Worm (Caenorhabditis elegans) whole organism, L2 larva: ENCODE measurements around the gene F09E5.3.

ENCODE experiments used
- C34F6.9 ChIP-seq: fragments of 150-350 bp; optimal IDR thresholded peaks from 2 replicates; lab custom pipeline; 2014; ENCODE audit warnings: missing biosample characterization, missing genetic modification characterization
- F13H6.1 ChIP-seq: sonication (generic microtip); optimal IDR thresholded peaks from 2 replicates; lab custom pipeline; 2016; ENCODE audit warnings: missing genetic modification characterization, missing compliant biosample characterization
- R02D3.7 ChIP-seq: fragments of 150-350 bp; optimal IDR thresholded peaks from 2 replicates; lab custom pipeline; 2014; ENCODE audit warnings: missing biosample characterization, missing genetic modification characterization
- Y55F3AM.14 ChIP-seq: fragments of 200-800 bp; sonication (Bioruptor generic); optimal IDR thresholded peaks from 2 replicates; lab custom pipeline; 2018; ENCODE audit warnings: mild to moderate bottlenecking, missing genetic modification characterization, missing compliant biosample characterization
- ZK546.5 ChIP-seq: sonication (generic microtip); optimal IDR thresholded peaks from 2 replicates; lab custom pipeline; 2017; ENCODE audit warnings: missing biosample characterization, missing genetic modification characterization
- alr-1 ChIP-seq: fragments of 150-350 bp; optimal IDR thresholded peaks from 2 replicates; lab custom pipeline; 2014; ENCODE audit warnings: missing biosample characterization, missing genetic modification characterization
- aly-2 ChIP-seq: fragments of 150-350 bp; optimal IDR thresholded peaks from 2 replicates; lab custom pipeline; 2014; ENCODE audit warnings: missing biosample characterization, missing genetic modification characterization
- ama-1 ChIP-seq: fragments of 150-350 bp; optimal IDR thresholded peaks from 2 replicates; lab custom pipeline; 2018; ENCODE audit warnings: inconsistent platforms
- blmp-1 ChIP-seq: sonication (generic microtip); optimal IDR thresholded peaks from 2 replicates; lab custom pipeline; 2017; ENCODE audit warnings: missing genetic modification characterization, mild to moderate bottlenecking, missing compliant biosample characterization, antibody characterized with exemption, moderate library complexity; ENCODE audit not compliant: insufficient read depth
- ceh-82 ChIP-seq: fragments of 150-350 bp; optimal IDR thresholded peaks from 2 replicates; lab custom pipeline; 2014; ENCODE audit warnings: missing biosample characterization, missing genetic modification characterization
- crh-2 ChIP-seq: sonication (generic microtip); optimal IDR thresholded peaks from 2 replicates; lab custom pipeline; 2017; ENCODE audit warnings: missing biosample characterization, missing genetic modification characterization
- dmd-4 ChIP-seq: sonication (generic microtip); optimal IDR thresholded peaks from 2 replicates; lab custom pipeline; 2017; ENCODE audit warnings: missing biosample characterization, missing genetic modification characterization
- egl-27 ChIP-seq: sonication (generic microtip); optimal IDR thresholded peaks from 3 replicates; lab custom pipeline; 2017; ENCODE audit warnings: missing biosample characterization, missing genetic modification reagents, missing genetic modification characterization
- elt-1 ChIP-seq: fragments of 150-350 bp; optimal IDR thresholded peaks from 2 replicates; lab custom pipeline; 2014; ENCODE audit warnings: missing biosample characterization, missing genetic modification characterization
- elt-3 ChIP-seq: sonication (generic microtip); optimal IDR thresholded peaks from 2 replicates; lab custom pipeline; 2017; ENCODE audit warnings: missing biosample characterization, missing genetic modification characterization
- fos-1 ChIP-seq: fragments of 150-350 bp; optimal IDR thresholded peaks from 2 replicates; lab custom pipeline; 2014; ENCODE audit warnings: missing biosample characterization, missing genetic modification characterization
- gmeb-1 ChIP-seq: fragments of 150-350 bp; optimal IDR thresholded peaks from 2 replicates; lab custom pipeline; 2014; ENCODE audit warnings: missing biosample characterization, missing genetic modification characterization
- lin-11 ChIP-seq: fragments of 150-350 bp; sonication (generic microtip); optimal IDR thresholded peaks from 2 replicates; lab custom pipeline; 2014; ENCODE audit warnings: missing biosample characterization, missing genetic modification characterization, inconsistent platforms, mixed read lengths
- lin-13 ChIP-seq: fragments of 150-350 bp; optimal IDR thresholded peaks from 2 replicates; lab custom pipeline; 2014; ENCODE audit warnings: missing biosample characterization, missing genetic modification reagents, missing genetic modification characterization
- lin-39 ChIP-seq: fragments of 150-350 bp; optimal IDR thresholded peaks from 2 replicates; lab custom pipeline; 2014; ENCODE audit warnings: missing biosample characterization, missing genetic modification reagents, missing genetic modification characterization
- lsy-2 ChIP-seq, 2 experiments: fragments of 150-350 bp in 1 of 2; sonication (generic microtip) in 1 of 2; optimal IDR thresholded peaks; 2 replicates each; lab custom pipeline; 2014 to 2017; ENCODE audit warnings: missing biosample characterization in 2 of 2, missing genetic modification characterization in 2 of 2
- mab-5 ChIP-seq: fragments of 150-350 bp; optimal IDR thresholded peaks from 2 replicates; lab custom pipeline; 2014; ENCODE audit warnings: missing biosample characterization, missing genetic modification characterization
- mbf-1 ChIP-seq: sonication (generic microtip); optimal IDR thresholded peaks from 2 replicates; lab custom pipeline; 2017; ENCODE audit warnings: missing biosample characterization, missing genetic modification characterization
- mdl-1 ChIP-seq, 2 experiments: fragments of 150-350 bp in 1 of 2; sonication (generic microtip) in 1 of 2; optimal IDR thresholded peaks; 2 replicates each; lab custom pipeline; 2017; ENCODE audit warnings: missing biosample characterization in 2 of 2, missing genetic modification characterization in 2 of 2
- nhr-10 ChIP-seq: sonication (generic microtip); optimal IDR thresholded peaks from 2 replicates; lab custom pipeline; 2017; ENCODE audit warnings: missing biosample characterization, missing genetic modification characterization
- nhr-11 ChIP-seq: fragments of 150-350 bp; optimal IDR thresholded peaks from 2 replicates; lab custom pipeline; 2014; ENCODE audit warnings: missing biosample characterization, missing genetic modification characterization
- nhr-12 ChIP-seq: fragments of 150-350 bp; optimal IDR thresholded peaks from 2 replicates; lab custom pipeline; 2014; ENCODE audit warnings: missing biosample characterization, missing genetic modification characterization
- nhr-129 ChIP-seq: fragments of 150-350 bp; optimal IDR thresholded peaks from 2 replicates; lab custom pipeline; 2014; ENCODE audit warnings: missing biosample characterization, missing genetic modification characterization
- nhr-23 ChIP-seq: fragments of 150-350 bp; optimal IDR thresholded peaks from 2 replicates; lab custom pipeline; 2014; ENCODE audit warnings: missing biosample characterization, missing genetic modification reagents, missing genetic modification characterization
- nhr-237 ChIP-seq: fragments of 150-350 bp; optimal IDR thresholded peaks from 2 replicates; lab custom pipeline; 2014; ENCODE audit warnings: missing biosample characterization, missing genetic modification characterization
- nhr-25 ChIP-seq: fragments of 150-350 bp; sonication (generic microtip); optimal IDR thresholded peaks from 3 replicates; lab custom pipeline; 2014; ENCODE audit warnings: missing biosample characterization, missing genetic modification characterization
- nhr-6 ChIP-seq: fragments of 150-350 bp; optimal IDR thresholded peaks from 2 replicates; lab custom pipeline; 2014; ENCODE audit warnings: missing biosample characterization, missing genetic modification characterization
- nhr-77 ChIP-seq: fragments of 150-350 bp; optimal IDR thresholded peaks from 2 replicates; lab custom pipeline; 2014; ENCODE audit warnings: missing biosample characterization, missing genetic modification characterization
- peb-1 ChIP-seq: fragments of 150-350 bp; optimal IDR thresholded peaks from 2 replicates; lab custom pipeline; 2014; ENCODE audit warnings: missing biosample characterization, missing genetic modification characterization
- sma-3 ChIP-seq: sonication (generic microtip); optimal IDR thresholded peaks from 2 replicates; lab custom pipeline; 2016; ENCODE audit warnings: missing genetic modification reagents, missing genetic modification characterization, missing compliant biosample characterization
- sma-9 ChIP-seq, 2 experiments: fragments of 150-350 bp in 1 of 2; sonication (generic microtip) in 1 of 2; optimal IDR thresholded peaks; 2 replicates each; lab custom pipeline; 2014 to 2016; ENCODE audit warnings: missing genetic modification characterization in 2 of 2, mild to moderate bottlenecking in 1 of 2, missing biosample characterization in 1 of 2, missing compliant biosample characterization in 1 of 2, missing genetic modification reagents in 1 of 2, moderate library complexity in 1 of 2
- snpc-4 ChIP-seq: fragments of 150-350 bp; optimal IDR thresholded peaks from 2 replicates; lab custom pipeline; 2014; ENCODE audit warnings: missing biosample characterization, missing genetic modification characterization
- unc-39 ChIP-seq: fragments of 150-350 bp; optimal IDR thresholded peaks from 2 replicates; lab custom pipeline; 2014; ENCODE audit warnings: missing biosample characterization, missing genetic modification characterization
- unc-62 ChIP-seq: fragments of 150-350 bp; optimal IDR thresholded peaks from 2 replicates; lab custom pipeline; 2014; ENCODE audit warnings: missing biosample characterization, missing genetic modification reagents, missing genetic modification characterization
- zag-1 ChIP-seq: fragments of 150-350 bp; optimal IDR thresholded peaks from 2 replicates; lab custom pipeline; 2014; ENCODE audit warnings: missing biosample characterization, missing genetic modification characterization
- ztf-1 ChIP-seq: fragments of 200-800 bp; sonication (Bioruptor generic); conservative IDR thresholded peaks from 2 replicates; pipeline ENCODE4 v1.3.6; 2022; ENCODE audit warnings: missing genetic modification characterization, missing compliant biosample characterization
- ztf-11 ChIP-seq: sonication (generic microtip); optimal IDR thresholded peaks from 2 replicates; lab custom pipeline; 2017; ENCODE audit warnings: missing biosample characterization, missing genetic modification characterization

The F09E5.3 gene

DNA sequence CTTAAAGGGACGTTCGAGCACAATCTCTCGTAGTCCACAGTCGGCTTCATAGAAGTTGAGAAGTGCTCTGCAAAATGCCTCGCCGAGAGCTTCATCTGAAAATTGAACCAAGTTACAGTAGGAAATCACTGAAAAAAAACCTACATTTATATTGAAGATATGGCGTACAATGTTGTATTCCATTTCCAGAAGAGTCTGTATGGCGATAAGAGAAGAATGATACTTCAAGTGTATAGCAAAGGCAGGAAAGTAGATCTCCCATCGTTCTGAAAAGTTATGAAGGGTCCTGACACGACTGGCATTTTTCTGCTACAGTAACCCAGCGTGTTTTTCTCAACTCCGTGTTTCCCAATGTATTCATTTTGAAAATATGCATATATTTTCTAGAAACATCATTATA lies 10.5 kb downstream of the F09E5.3 start:
- TF ChIP-seq ztf-11 (tag; lab: Kevin White, UChicago), result no peak
- TF ChIP-seq lin-13, result no peak
- TF ChIP-seq mbf-1, result no peak
- TF ChIP-seq gmeb-1, result no peak
- TF ChIP-seq F13H6.1 (tag; lab: Kevin White, UChicago), result no peak
- no peak for TF ChIP-seq peb-1
- no peak for TF ChIP-seq nhr-237 (tag; lab: Kevin White, UChicago)
- no peak for TF ChIP-seq elt-3 (tag; lab: Kevin White, UChicago)
- TF ChIP-seq ceh-82 (tag; lab: Kevin White, UChicago), result no peak
- TF ChIP-seq sma-9 (GFP tag; optimal IDR thresholded peaks at IDR 0.05; lab: Kevin White, UChicago), result no peak
- TF ChIP-seq sma-9 (tag; optimal IDR thresholded peaks at IDR 0.05; lab: Kevin White, UChicago), result no peak
- no peak for TF ChIP-seq egl-27
- TF ChIP-seq blmp-1, result no peak

DNA sequence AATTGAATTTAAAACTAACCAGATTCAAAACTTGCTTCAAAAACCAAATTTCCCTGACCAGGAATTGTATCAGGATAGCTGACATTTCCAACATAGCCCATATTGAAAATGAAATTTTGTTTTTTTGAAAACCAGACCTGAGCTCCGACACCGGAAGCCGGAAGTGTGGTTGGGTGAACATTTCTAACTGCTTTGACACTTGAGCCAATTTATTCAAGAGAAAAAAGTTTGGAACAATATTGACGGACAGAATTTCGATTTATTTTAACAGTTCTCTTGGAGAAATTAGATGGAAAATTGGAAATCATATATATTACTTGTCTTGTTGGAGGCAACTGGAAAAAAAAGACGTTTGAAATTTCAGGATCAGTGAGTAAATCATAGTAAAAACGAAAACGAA lies 13.4 kb downstream of the F09E5.3 start, which contains the start of gene ccpp-6:
ccpp-6 (minus strand) TSS at position 101 of the 400 bp plus-strand sequence.
- TF ChIP-seq sma-3 (GFP tag; lab: Kevin White, UChicago) (no peak), nhr-6 (tag; lab: Kevin White, UChicago) (no peak), ZK546.5 (tag; lab: Kevin White, UChicago) (no peak), nhr-77 (tag; lab: Kevin White, UChicago) (no peak), gmeb-1 (no peak), nhr-12 (tag; lab: Kevin White, UChicago) (no peak), alr-1 (tag; lab: Kevin White, UChicago) (no peak), snpc-4 (tag; lab: Kevin White, UChicago) (no peak), nhr-23 (tag; lab: Kevin White, UChicago) (no peak), lin-39 (tag; lab: Kevin White, UChicago) (no peak), Y55F3AM.14 (GFP tag; lab: Kevin White, UChicago) (no peak), R02D3.7 (tag; lab: Kevin White, UChicago) (no peak), sma-9 (GFP tag; optimal IDR thresholded peaks at IDR 0.05; lab: Kevin White, UChicago) (no peak), sma-9 (tag; optimal IDR thresholded peaks at IDR 0.05; lab: Kevin White, UChicago) (no peak), mdl-1 (tag; optimal IDR thresholded peaks at IDR 0.05; lab: Kevin White, UChicago) (no peak), egl-27 (no peak), nhr-11 (tag; lab: Kevin White, UChicago) (no peak)

DNA sequence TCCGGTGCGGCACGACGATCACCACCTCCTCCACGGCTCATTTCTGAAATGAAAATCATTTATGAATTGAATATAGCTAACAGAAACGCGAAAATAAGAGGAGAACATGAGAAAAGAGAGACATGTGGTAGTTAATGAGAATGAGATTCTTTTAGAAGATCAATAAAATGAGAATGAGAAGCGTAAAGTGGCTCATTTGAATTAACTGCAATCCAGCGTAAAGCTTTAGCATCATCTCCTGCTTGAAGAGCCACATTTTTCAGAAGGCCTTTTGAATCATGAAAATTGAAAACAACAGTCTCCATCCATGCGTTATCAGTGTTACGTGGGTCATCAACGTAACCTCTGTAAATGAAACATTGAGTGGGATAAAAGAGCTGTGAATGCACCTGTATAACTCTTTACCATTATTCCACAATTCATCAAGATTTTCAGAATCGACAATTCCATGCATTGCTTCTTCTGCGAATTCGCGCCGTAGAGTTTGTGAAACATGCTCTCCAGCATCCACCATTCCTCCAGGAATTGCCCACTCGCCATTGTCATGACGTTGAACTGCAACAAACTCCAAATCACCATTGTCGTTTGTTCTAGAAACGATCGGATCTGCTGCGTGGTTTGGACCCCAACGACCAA lies 15.1 kb downstream of the F09E5.3 start, which contains the start of gene rsp-4:
rsp-4 (minus strand) TSS at position 51 of the 636 bp plus-strand sequence.
- TF ChIP-seq elt-1 (tag; lab: Kevin White, UChicago), result no peak
- no peak for TF ChIP-seq blmp-1
- TF ChIP-seq nhr-23 (tag; lab: Kevin White, UChicago), result no peak
- TF ChIP-seq sma-9 (GFP tag; optimal IDR thresholded peaks at IDR 0.05; lab: Kevin White, UChicago), result no peak
- no peak for TF ChIP-seq sma-9 (tag; optimal IDR thresholded peaks at IDR 0.05; lab: Kevin White, UChicago)
- no peak for TF ChIP-seq egl-27
- TF ChIP-seq mab-5, result no peak
- TF ChIP-seq C34F6.9 (tag; lab: Kevin White, UChicago), result no peak

DNA sequence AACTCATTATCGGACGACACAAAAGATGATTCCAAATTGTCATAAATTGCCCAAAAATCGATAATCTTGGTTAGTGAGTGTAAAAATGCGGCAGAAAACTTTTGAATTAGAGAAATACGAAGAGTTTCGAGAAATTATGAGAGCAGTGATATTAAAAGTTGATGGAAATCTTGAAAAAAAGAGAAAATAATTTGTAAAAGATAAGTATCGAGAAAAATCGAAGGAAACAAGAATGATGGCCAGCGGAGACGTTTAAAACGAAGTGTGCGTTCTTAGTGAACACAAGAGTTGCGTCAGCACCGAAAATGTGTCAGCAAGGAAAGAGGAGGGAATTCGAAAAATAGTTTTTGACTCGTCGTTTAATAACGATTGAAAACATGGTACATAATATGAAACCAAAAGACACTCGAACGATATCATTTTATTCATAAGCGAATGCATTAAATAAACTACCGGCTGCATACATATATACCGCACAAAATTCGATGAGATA lies 16.1 kb downstream of the F09E5.3 start, which contains the start of gene ndx-6:
ndx-6 (minus strand) TSS at position 51 of the 493 bp plus-strand sequence.
- TF ChIP-seq unc-39 (no peak), aly-2 (no peak), nhr-23 (tag; lab: Kevin White, UChicago) (no peak), nhr-129 (tag; lab: Kevin White, UChicago) (peak; percentile 92), sma-9 (GFP tag; optimal IDR thresholded peaks at IDR 0.05; lab: Kevin White, UChicago) (peak; percentile 87), sma-9 (tag; optimal IDR thresholded peaks at IDR 0.05; lab: Kevin White, UChicago) (no peak), peb-1 (no peak), nhr-10 (tag; lab: Kevin White, UChicago) (no peak), nhr-12 (tag; lab: Kevin White, UChicago) (no peak), zag-1 (peak; percentile 35), nhr-25 (tag; lab: Kevin White, UChicago) (peak; percentile 85), mbf-1 (no peak), fos-1 (tag; lab: Kevin White, UChicago) (peak; percentile 85), lin-11 (tag; lab: Kevin White, UChicago) (peak; percentile 45), ZK546.5 (tag; lab: Kevin White, UChicago) (no peak), crh-2 (tag; lab: Kevin White, UChicago) (peak; percentile 90), unc-62 (GFP tag; lab: Kevin White, UChicago) (no peak), elt-1 (tag; lab: Kevin White, UChicago) (no peak), mab-5 (peak; percentile 84), sma-3 (GFP tag; lab: Kevin White, UChicago) (peak; percentile 88), gmeb-1 (peak; percentile 98), ama-1 (lab: Kevin White, UChicago) (peak; percentile 62), mdl-1 (tag; optimal IDR thresholded peaks at IDR 0.05; lab: Kevin White, UChicago) (no peak), Y55F3AM.14 (GFP tag; lab: Kevin White, UChicago) (no peak), ztf-11 (tag; lab: Kevin White, UChicago) (no peak), ztf-1 (no peak), nhr-237 (tag; lab: Kevin White, UChicago) (no peak), dmd-4 (tag; lab: Kevin White, UChicago) (no peak), elt-3 (tag; lab: Kevin White, UChicago) (no peak), ceh-82 (tag; lab: Kevin White, UChicago) (no peak), nhr-6 (tag; lab: Kevin White, UChicago) (peak; percentile 79), F13H6.1 (tag; lab: Kevin White, UChicago) (peak; percentile 81), egl-27 (peak; percentile 36), snpc-4 (tag; lab: Kevin White, UChicago) (peak; percentile 80), lsy-2 (tag; optimal IDR thresholded peaks at IDR 0.05; lab: Kevin White, UChicago) (peak; percentile 79 to 93)
